Fruit fly (Drosophila melanogaster): ENCODE data around the gene Skel.

Gene Skel

dm6 chr3R:10680825-10681681 is 5.7 kb upstream of the Skel start, which contains the start of gene Phyhd1 (continued):
- TF ChIP-seq Bteb2 (GFP tag; optimal IDR thresholded peaks at IDR 0.05) (peak; percentile 95), run (tag; optimal IDR thresholded peaks at IDR 0.05) (peak; percentile 95), CG30431 (GFP tag; optimal IDR thresholded peaks at IDR 0.05) (peak; percentile 87), pum (GFP tag; optimal IDR thresholded peaks at IDR 0.05) (peak; percentile 90), CG16779 (GFP tag; IDR thresholded peaks at IDR 0.05) (peak; percentile 80), scrt (GFP tag; optimal IDR thresholded peaks at IDR 0.05) (peak; percentile 91), ab (GFP tag; optimal IDR thresholded peaks at IDR 0.05) (peak; percentile 84), pzg (GFP tag; optimal IDR thresholded peaks at IDR 0.05) (peak; percentile 21), nerfin-2 (GFP tag; IDR thresholded peaks at IDR 0.05; ENCODE audit: partially characterized antibody) (no peak), CG13123 (GFP tag; optimal IDR thresholded peaks at IDR 0.05) (peak; percentile 85), CG3995 (GFP tag; optimal IDR thresholded peaks at IDR 0.05) (peak; percentile 67), CG6272 (GFP tag; IDR thresholded peaks at IDR 0.05) (peak; percentile 89), Myb (GFP tag; optimal IDR thresholded peaks at IDR 0.05) (peak; percentile 87), Hr51 (GFP tag; optimal IDR thresholded peaks at IDR 0.05) (peak; percentile 90 to 96), D (optimal IDR thresholded peaks at IDR 0.05) (no peak), D (GFP tag; optimal IDR thresholded peaks at IDR 0.05) (peak; percentile 88), CG2199 (GFP tag; IDR thresholded peaks at IDR 0.05) (peak; percentile 95), CG17612 (GFP tag; IDR thresholded peaks at IDR 0.05) (peak; percentile 76), CG16813 (GFP tag; IDR thresholded peaks at IDR 0.05; ENCODE audit: partially characterized antibody) (no peak), HmgZ (tag; optimal IDR thresholded peaks at IDR 0.05) (peak; percentile 96), gt (GFP tag; IDR thresholded peaks at IDR 0.05) (peak; percentile 32; the same call in 1 of the 2 replicates), her (GFP tag; optimal IDR thresholded peaks at IDR 0.05) (peak; percentile 95), Mad (GFP tag; optimal IDR thresholded peaks at IDR 0.05) (peak; percentile 92), bsh (GFP tag; optimal IDR thresholded peaks at IDR 0.05) (peak; percentile 59 to 97), CG9609 (GFP tag; optimal IDR thresholded peaks at IDR 0.05) (peak; percentile 95), sug (tag; optimal IDR thresholded peaks at IDR 0.05) (peak; percentile 81), CG17568 (GFP tag; optimal IDR thresholded peaks at IDR 0.05) (peak; percentile 90), ac (GFP tag; optimal IDR thresholded peaks at IDR 0.05) (peak; percentile 81), klu (GFP tag; IDR thresholded peaks at IDR 0.05) (peak; percentile 89), Opbp (GFP tag; IDR thresholded peaks at IDR 0.05; ENCODE audit: partially characterized antibody) (no peak), zfh1 (GFP tag; IDR thresholded peaks at IDR 0.05) (peak; percentile 96), CG43689 (GFP tag; IDR thresholded peaks at IDR 0.05) (peak; percentile 89), tna (GFP tag; IDR thresholded peaks at IDR 0.05; ENCODE audit: partially characterized antibody) (no peak; the same call in 1 of the 2 replicates), CG18599 (GFP tag; optimal IDR thresholded peaks at IDR 0.05) (peak; percentile 95), Dad (GFP tag; optimal IDR thresholded peaks at IDR 0.05) (peak; percentile 96), CG7987 (GFP tag; optimal IDR thresholded peaks at IDR 0.05) (peak; percentile 91), CG2116 (GFP tag; optimal IDR thresholded peaks at IDR 0.05) (peak; percentile 62), so (GFP tag; IDR thresholded peaks at IDR 0.05) (peak; percentile 96), trh (GFP tag; optimal IDR thresholded peaks at IDR 0.05) (peak; percentile 82), NFAT (GFP tag; IDR thresholded peaks at IDR 0.05) (peak; percentile 85), CG12219 (GFP tag; optimal IDR thresholded peaks at IDR 0.05) (peak; percentile 94), CG4617 (GFP tag; optimal IDR thresholded peaks at IDR 0.05; ENCODE audit: borderline replicate concordance) (peak; percentile 71), CG1602 (GFP tag; optimal IDR thresholded peaks at IDR 0.05) (peak; percentile 95), Scr (GFP tag; IDR thresholded peaks at IDR 0.05; ENCODE audit: partially characterized antibody) (no peak), HHEX (GFP tag; optimal IDR thresholded peaks at IDR 0.05) (peak; percentile 88), unc-4 (GFP tag; IDR thresholded peaks at IDR 0.05; ENCODE audit: partially characterized antibody) (no peak), CG8944 (GFP tag; optimal IDR thresholded peaks at IDR 0.05) (peak; percentile 94), CG8924 (tag; optimal IDR thresholded peaks at IDR 0.05) (peak; percentile 97)

Data from whole organism, embryonic.